Comparison of ENCODE assay signal across 1 fruit fly cellular context in the genomic region with DNA sequence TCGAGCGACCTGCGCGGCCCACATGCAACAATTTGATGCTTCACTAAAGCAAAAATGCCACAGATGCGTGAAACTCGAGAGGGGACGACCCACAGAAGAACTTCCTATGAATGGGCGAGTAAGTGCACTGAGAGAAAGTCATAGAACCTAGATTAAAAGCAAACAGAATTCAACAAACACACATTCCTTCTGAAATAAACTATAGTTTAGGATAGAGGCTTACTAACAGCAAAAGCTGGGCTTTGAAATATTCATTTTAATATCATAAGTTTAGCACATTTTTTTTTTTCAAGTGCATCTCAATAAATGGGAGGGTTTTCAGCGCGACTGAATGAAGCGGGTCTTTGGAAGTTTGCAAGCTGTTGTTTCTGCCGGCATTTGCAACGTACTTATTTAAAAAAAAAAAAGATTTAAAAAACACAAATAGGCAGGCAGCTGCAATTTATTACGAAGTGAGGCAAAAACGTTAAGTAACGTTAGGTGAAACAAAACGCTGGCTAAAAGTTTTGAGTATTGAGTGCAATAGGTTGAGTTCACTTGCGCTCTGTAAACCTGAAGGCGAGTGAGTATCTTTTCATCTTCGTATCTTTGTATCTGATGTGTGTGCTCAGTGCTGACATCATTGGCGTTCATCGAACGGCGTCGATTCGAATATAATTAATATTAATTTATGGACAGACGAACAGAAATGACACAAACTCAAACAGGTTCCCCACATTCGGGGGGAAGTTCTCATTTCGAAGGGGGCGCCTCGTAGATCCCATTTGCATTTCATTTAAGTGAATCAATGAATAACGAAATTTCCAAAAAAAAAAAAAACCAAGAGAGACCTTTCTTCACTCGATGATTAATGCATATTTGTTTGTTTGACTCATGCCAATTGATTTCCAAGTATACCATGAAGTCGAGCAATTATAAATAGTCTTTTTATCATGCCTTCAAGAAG.
A peak's percentile ranks its signal among the peaks of the same experiment; 100 is the strongest.
TF ChIP-seq lines count a peak whose summit lies in the region.

No protein-coding gene starts in this region.

TF ChIP-seq in whole organism, embryonic, 481 proteins besides CTCF, POLR2A, EP300 and RAD21 (continued from another document and continues in another):
- peak; percentile 36 for TF ChIP-seq bcd (GFP tag; optimal IDR thresholded peaks at IDR 0.05; lab: Kevin White, UChicago)
- TF ChIP-seq crc (GFP tag; optimal IDR thresholded peaks at IDR 0.05; lab: Kevin White, UChicago) = no peak
- TF ChIP-seq ap (GFP tag; IDR thresholded peaks at IDR 0.05; lab: Robert Waterston, UW) = peak; percentile 59; the same call in 1 of the 2 replicates
- peak; percentile 89 for TF ChIP-seq Ets65A (GFP tag; lab: Kevin White, UChicago)
- peak; percentile 67 for TF ChIP-seq Antp (GFP tag; optimal IDR thresholded peaks at IDR 0.05; lab: Kevin White, UChicago)
- 0 out of 3 replicates have a peak, but pooled peaks have one; percentile 21 for TF ChIP-seq jigr1 (GFP tag; IDR thresholded peaks at IDR 0.05; lab: Robert Waterston, UW)
- peak; percentile 42 for TF ChIP-seq lilli (GFP tag; optimal IDR thresholded peaks at IDR 0.05; lab: Kevin White, UChicago)
- TF ChIP-seq mam (GFP tag; optimal IDR thresholded peaks at IDR 0.05; lab: Kevin White, UChicago) = peak; percentile 61
- TF ChIP-seq gcm2 (GFP tag; optimal IDR thresholded peaks at IDR 0.05; lab: Kevin White, UChicago) = peak; percentile 29
- TF ChIP-seq salm (tag; optimal IDR thresholded peaks at IDR 0.05; lab: Kevin White, UChicago) = no peak
- peak; percentile 55 for TF ChIP-seq Six4 (GFP tag; optimal IDR thresholded peaks at IDR 0.05; lab: Kevin White, UChicago)
- TF ChIP-seq CG13624 (GFP tag; optimal IDR thresholded peaks at IDR 0.05; lab: Kevin White, UChicago) = peak; percentile 52
- TF ChIP-seq nerfin-2 (GFP tag; IDR thresholded peaks at IDR 0.05; lab: Robert Waterston, UW; ENCODE audit: partially characterized antibody) = no peak
- no peak for TF ChIP-seq her (GFP tag; optimal IDR thresholded peaks at IDR 0.05; lab: Kevin White, UChicago)
- no peak for TF ChIP-seq CG3838 (GFP tag; optimal IDR thresholded peaks at IDR 0.05; lab: Kevin White, UChicago)
- peak; percentile 82 for TF ChIP-seq vvl (GFP tag; IDR thresholded peaks at IDR 0.05; lab: Robert Waterston, UW)
- no peak for TF ChIP-seq Bgb (GFP tag; IDR thresholded peaks at IDR 0.05; lab: Robert Waterston, UW; ENCODE audit: partially characterized antibody)
- TF ChIP-seq Dip2 (GFP tag; IDR thresholded peaks at IDR 0.05; lab: Robert Waterston, UW) = no peak
- no peak for TF ChIP-seq CG9876 (GFP tag; optimal IDR thresholded peaks at IDR 0.05; lab: Kevin White, UChicago)
- no peak for TF ChIP-seq Opbp (GFP tag; IDR thresholded peaks at IDR 0.05; lab: Robert Waterston, UW; ENCODE audit: partially characterized antibody)
- peak; percentile 49; the same call in 1 of the 2 replicates for TF ChIP-seq danr (GFP tag; IDR thresholded peaks at IDR 0.05; lab: Robert Waterston, UW)
- peak; percentile 39 for TF ChIP-seq en (GFP tag; optimal IDR thresholded peaks at IDR 0.05; lab: Kevin White, UChicago)
- TF ChIP-seq Drgx (GFP tag; IDR thresholded peaks at IDR 0.05; lab: Robert Waterston, UW) = peak; percentile 81
- TF ChIP-seq CG7357 (GFP tag; IDR thresholded peaks at IDR 0.05; lab: Robert Waterston, UW) = peak; percentile 39; the same call in 1 of the 3 replicates
- no peak for TF ChIP-seq CG15479 (GFP tag; optimal IDR thresholded peaks at IDR 0.05; lab: Kevin White, UChicago)
- TF ChIP-seq CG33557 (GFP tag; optimal IDR thresholded peaks at IDR 0.05; lab: Kevin White, UChicago) = no peak
- TF ChIP-seq CG12155 (GFP tag; optimal IDR thresholded peaks at IDR 0.05; lab: Kevin White, UChicago) = peak; percentile 36
- TF ChIP-seq CG3407 (GFP tag; optimal IDR thresholded peaks at IDR 0.05; lab: Kevin White, UChicago) = no peak
- TF ChIP-seq Spps (tag; optimal IDR thresholded peaks at IDR 0.05; lab: Kevin White, UChicago) = peak; percentile 66
- peak; percentile 37 for TF ChIP-seq CG2875 (GFP tag; optimal IDR thresholded peaks at IDR 0.05; lab: Kevin White, UChicago)
- no peak for TF ChIP-seq CG9817 (tag; optimal IDR thresholded peaks at IDR 0.05; lab: Kevin White, UChicago)
- no peak for TF ChIP-seq CG34224 (GFP tag; IDR thresholded peaks at IDR 0.05; lab: Robert Waterston, UW; ENCODE audit: partially characterized antibody)
- TF ChIP-seq slbo (GFP tag; IDR thresholded peaks at IDR 0.05; lab: Robert Waterston, UW) = no peak
- no peak for TF ChIP-seq fd64A (GFP tag; optimal IDR thresholded peaks at IDR 0.05; lab: Kevin White, UChicago)
- TF ChIP-seq disco-r (GFP tag; optimal IDR thresholded peaks at IDR 0.05; lab: Kevin White, UChicago) = no peak
- TF ChIP-seq CG7963 (GFP tag; IDR thresholded peaks at IDR 0.05; lab: Robert Waterston, UW; ENCODE audit: partially characterized antibody) = no peak
- peak; percentile 65 for TF ChIP-seq esg (GFP tag; conservative IDR thresholded peaks at IDR 0.05; lab: Robert Waterston, UW)
- TF ChIP-seq unpg (GFP tag; optimal IDR thresholded peaks at IDR 0.05; lab: Kevin White, UChicago) = peak; percentile 43
- TF ChIP-seq CG4820 (GFP tag; optimal IDR thresholded peaks at IDR 0.05; lab: Kevin White, UChicago) = peak; percentile 70
- no peak for TF ChIP-seq CG11398 (GFP tag; optimal IDR thresholded peaks at IDR 0.05; lab: Kevin White, UChicago)
- TF ChIP-seq CG9932 (GFP tag; IDR thresholded peaks at IDR 0.05; lab: Robert Waterston, UW) = no peak
- peak; percentile 59 for TF ChIP-seq CG1024 (GFP tag; IDR thresholded peaks at IDR 0.05; lab: Robert Waterston, UW)
- no peak for TF ChIP-seq cas (GFP tag; IDR thresholded peaks at IDR 0.05; lab: Robert Waterston, UW)
- no peak for TF ChIP-seq wek (GFP tag; optimal IDR thresholded peaks at IDR 0.05; lab: Kevin White, UChicago)
- peak; percentile 64 for TF ChIP-seq Side (GFP tag; optimal IDR thresholded peaks at IDR 0.05; lab: Kevin White, UChicago)
- no peak for TF ChIP-seq Kr (GFP tag; optimal IDR thresholded peaks at IDR 0.05; lab: Kevin White, UChicago)
- no peak for TF ChIP-seq sd (tag; optimal IDR thresholded peaks at IDR 0.05; lab: Kevin White, UChicago)
- peak; percentile 48; the same call in 1 of the 2 replicates for TF ChIP-seq sim (GFP tag; IDR thresholded peaks at IDR 0.05; lab: Robert Waterston, UW)
- no peak for TF ChIP-seq CG3995 (GFP tag; optimal IDR thresholded peaks at IDR 0.05; lab: Kevin White, UChicago)
- peak; percentile 46 for TF ChIP-seq CG1602 (GFP tag; optimal IDR thresholded peaks at IDR 0.05; lab: Kevin White, UChicago)
- TF ChIP-seq CG17829 (tag; optimal IDR thresholded peaks at IDR 0.05; lab: Kevin White, UChicago) = peak; percentile 56
- peak; percentile 41; the same call in 1 of the 2 replicates for TF ChIP-seq E2f2 (GFP tag; IDR thresholded peaks at IDR 0.05; lab: Robert Waterston, UW)
- TF ChIP-seq CG2889 (GFP tag; IDR thresholded peaks at IDR 0.05; lab: Robert Waterston, UW) = no peak
- TF ChIP-seq ATbp (GFP tag; optimal IDR thresholded peaks at IDR 0.05; lab: Kevin White, UChicago) = no peak
- no peak for TF ChIP-seq prd (optimal IDR thresholded peaks at IDR 0.05; lab: Kevin White, UChicago)
- TF ChIP-seq prd (GFP tag; IDR thresholded peaks at IDR 0.05; lab: Robert Waterston, UW) = peak; percentile 87
- TF ChIP-seq CG8359 (GFP tag; optimal IDR thresholded peaks at IDR 0.05; lab: Kevin White, UChicago; ENCODE audit: borderline replicate concordance) = peak; percentile 28
- no peak for TF ChIP-seq Myb (GFP tag; optimal IDR thresholded peaks at IDR 0.05; lab: Kevin White, UChicago)
- peak; percentile 58 for TF ChIP-seq Camta (GFP tag; optimal IDR thresholded peaks at IDR 0.05; lab: Kevin White, UChicago)
- TF ChIP-seq CG6854 (GFP tag; optimal IDR thresholded peaks at IDR 0.05; lab: Kevin White, UChicago) = no peak
- TF ChIP-seq ken (GFP tag; IDR thresholded peaks at IDR 0.05; lab: Robert Waterston, UW) = peak; percentile 46; the same call in 1 of the 3 replicates
- TF ChIP-seq trh (GFP tag; optimal IDR thresholded peaks at IDR 0.05; lab: Kevin White, UChicago) = no peak
- no peak for TF ChIP-seq CG4282 (GFP tag; optimal IDR thresholded peaks at IDR 0.05; lab: Kevin White, UChicago)
- TF ChIP-seq CG2129 (GFP tag; IDR thresholded peaks at IDR 0.05; lab: Robert Waterston, UW; ENCODE audit: partially characterized antibody) = no peak
- peak; percentile 81; the same call in 1 of the 2 replicates for TF ChIP-seq chm (GFP tag; IDR thresholded peaks at IDR 0.05; lab: Robert Waterston, UW)
- peak; percentile 72 for TF ChIP-seq ttk (GFP tag; IDR thresholded peaks at IDR 0.05; lab: Robert Waterston, UW)
- TF ChIP-seq CG7987 (GFP tag; optimal IDR thresholded peaks at IDR 0.05; lab: Kevin White, UChicago) = no peak
- TF ChIP-seq B-H1 (GFP tag; IDR thresholded peaks at IDR 0.05; lab: Robert Waterston, UW) = peak; percentile 43; the same call in 2 of the 3 replicates
- peak; percentile 37; the same call in 1 of the 2 replicates for TF ChIP-seq Rfx (GFP tag; IDR thresholded peaks at IDR 0.05; lab: Robert Waterston, UW)
- 0 out of 2 replicates have a peak, but pooled peaks have one; percentile 25 for TF ChIP-seq MBD-R2 (GFP tag; IDR thresholded peaks at IDR 0.05; lab: Robert Waterston, UW)
- peak; percentile 36 for TF ChIP-seq Atf3 (GFP tag; optimal IDR thresholded peaks at IDR 0.05; lab: Kevin White, UChicago)
- TF ChIP-seq Vsx1 (GFP tag; optimal IDR thresholded peaks at IDR 0.05; lab: Kevin White, UChicago) = no peak
- TF ChIP-seq lola (GFP tag; optimal IDR thresholded peaks at IDR 0.05; lab: Kevin White, UChicago) = peak in 1 of 3 experiments; percentile 32
- TF ChIP-seq CG7372 (GFP tag; IDR thresholded peaks at IDR 0.05; lab: Robert Waterston, UW) = no peak
- peak; percentile 27; the same call in 1 of the 2 replicates for TF ChIP-seq crol (GFP tag; IDR thresholded peaks at IDR 0.05; lab: Robert Waterston, UW)
- TF ChIP-seq CG6791 (GFP tag; IDR thresholded peaks at IDR 0.05; lab: Robert Waterston, UW; ENCODE audit: partially characterized antibody) = no peak
- peak; percentile 61 for TF ChIP-seq Dad (GFP tag; optimal IDR thresholded peaks at IDR 0.05; lab: Kevin White, UChicago)
- peak; percentile 5 for TF ChIP-seq CG12104 (GFP tag; optimal IDR thresholded peaks at IDR 0.05; lab: Kevin White, UChicago)
- TF ChIP-seq Jarid2 (GFP tag; optimal IDR thresholded peaks at IDR 0.05; lab: Kevin White, UChicago) = peak; percentile 16
- TF ChIP-seq CG11560 (tag; IDR thresholded peaks at IDR 0.05; lab: Robert Waterston, UW) = no peak
- TF ChIP-seq ara (GFP tag; IDR thresholded peaks at IDR 0.05; lab: Robert Waterston, UW) = peak; percentile 85
- TF ChIP-seq Pdp1 (GFP tag; optimal IDR thresholded peaks at IDR 0.05; lab: Kevin White, UChicago) = peak; percentile 60 to 66
- peak; percentile 44 for TF ChIP-seq org-1 (GFP tag; optimal IDR thresholded peaks at IDR 0.05; lab: Kevin White, UChicago)
- peak; percentile 71 for TF ChIP-seq bab2 (GFP tag; optimal IDR thresholded peaks at IDR 0.05; lab: Kevin White, UChicago)
- TF ChIP-seq pb (GFP tag; optimal IDR thresholded peaks at IDR 0.05; lab: Kevin White, UChicago) = peak; percentile 49
- TF ChIP-seq CG4854 (GFP tag; optimal IDR thresholded peaks at IDR 0.05; lab: Kevin White, UChicago) = peak; percentile 5
- TF ChIP-seq CG7271 (tag; optimal IDR thresholded peaks at IDR 0.05; lab: Kevin White, UChicago) = no peak
- TF ChIP-seq CG12299 (tag; optimal IDR thresholded peaks at IDR 0.05; lab: Kevin White, UChicago) = no peak
- peak; percentile 46 for TF ChIP-seq CG8290 (GFP tag; optimal IDR thresholded peaks at IDR 0.05; lab: Kevin White, UChicago)
- no peak for TF ChIP-seq CG8290 (tag; optimal IDR thresholded peaks at IDR 0.05; lab: Kevin White, UChicago)
- TF ChIP-seq Trl (optimal IDR thresholded peaks at IDR 0.05; lab: Kevin White, UChicago) = no peak
- peak; percentile 72 for TF ChIP-seq Trl (GFP tag; optimal IDR thresholded peaks at IDR 0.05; lab: Kevin White, UChicago)
- no peak for TF ChIP-seq CG14965 (GFP tag; optimal IDR thresholded peaks at IDR 0.05; lab: Kevin White, UChicago; ENCODE audit: borderline replicate concordance)
- no peak for TF ChIP-seq Mes4 (GFP tag; optimal IDR thresholded peaks at IDR 0.05; lab: Kevin White, UChicago)
- TF ChIP-seq stc (GFP tag; IDR thresholded peaks at IDR 0.05; lab: Robert Waterston, UW) = peak; percentile 73
- TF ChIP-seq HmgD (GFP tag; optimal IDR thresholded peaks at IDR 0.05; lab: Kevin White, UChicago) = no peak
- no peak for TF ChIP-seq CG12219 (GFP tag; optimal IDR thresholded peaks at IDR 0.05; lab: Kevin White, UChicago)
- no peak for TF ChIP-seq fd3F (GFP tag; optimal IDR thresholded peaks at IDR 0.05; lab: Kevin White, UChicago)
- TF ChIP-seq hbn (GFP tag; IDR thresholded peaks at IDR 0.05; lab: Robert Waterston, UW; ENCODE audit: partially characterized antibody) = no peak
- no peak for TF ChIP-seq HmgZ (tag; optimal IDR thresholded peaks at IDR 0.05; lab: Kevin White, UChicago)
- peak; percentile 62 for TF ChIP-seq CG17361 (GFP tag; IDR thresholded peaks at IDR 0.05; lab: Robert Waterston, UW)
- TF ChIP-seq CG1233 (GFP tag; optimal IDR thresholded peaks at IDR 0.05; lab: Kevin White, UChicago) = peak; percentile 17
- TF ChIP-seq CG10366 (GFP tag; IDR thresholded peaks at IDR 0.05; lab: Robert Waterston, UW) = peak; percentile 68
- TF ChIP-seq Elba2 (GFP tag; optimal IDR thresholded peaks at IDR 0.05; lab: Kevin White, UChicago) = no peak
- no peak for TF ChIP-seq usp (GFP tag; optimal IDR thresholded peaks at IDR 0.05; lab: Kevin White, UChicago)
- no peak for TF ChIP-seq Tbp (GFP tag; optimal IDR thresholded peaks at IDR 0.05; lab: Kevin White, UChicago)
- TF ChIP-seq grn (GFP tag; optimal IDR thresholded peaks at IDR 0.05; lab: Kevin White, UChicago) = no peak
- TF ChIP-seq sens-2 (GFP tag; IDR thresholded peaks at IDR 0.05; lab: Robert Waterston, UW) = peak; percentile 65; the same call in 1 of the 2 replicates
- TF ChIP-seq Bteb2 (GFP tag; optimal IDR thresholded peaks at IDR 0.05; lab: Kevin White, UChicago) = no peak
- TF ChIP-seq da (GFP tag; optimal IDR thresholded peaks at IDR 0.05; lab: Kevin White, UChicago) = no peak
- peak; percentile 43 for TF ChIP-seq Atf-2 (GFP tag; optimal IDR thresholded peaks at IDR 0.05; lab: Kevin White, UChicago)
- TF ChIP-seq tx (GFP tag; optimal IDR thresholded peaks at IDR 0.05; lab: Kevin White, UChicago) = no peak
- TF ChIP-seq CG5245 (GFP tag; optimal IDR thresholded peaks at IDR 0.05; lab: Kevin White, UChicago) = peak; percentile 58
- TF ChIP-seq toy (GFP tag; IDR thresholded peaks at IDR 0.05; lab: Robert Waterston, UW) = no peak
- peak; percentile 69 for TF ChIP-seq Ptx1 (GFP tag; IDR thresholded peaks at IDR 0.05; lab: Robert Waterston, UW)
- TF ChIP-seq CG7556 (GFP tag; optimal IDR thresholded peaks at IDR 0.05; lab: Kevin White, UChicago) = peak; percentile 17
- TF ChIP-seq dmrt11E (tag; optimal IDR thresholded peaks at IDR 0.05; lab: Kevin White, UChicago) = peak; percentile 44
- TF ChIP-seq pum (GFP tag; optimal IDR thresholded peaks at IDR 0.05; lab: Kevin White, UChicago) = peak; percentile 65
- TF ChIP-seq sima (GFP tag; optimal IDR thresholded peaks at IDR 0.05; lab: Kevin White, UChicago) = peak; percentile 18
